Fruit fly (Drosophila melanogaster): Measurements from ENCODE around the gene CG33263.

DNA sequence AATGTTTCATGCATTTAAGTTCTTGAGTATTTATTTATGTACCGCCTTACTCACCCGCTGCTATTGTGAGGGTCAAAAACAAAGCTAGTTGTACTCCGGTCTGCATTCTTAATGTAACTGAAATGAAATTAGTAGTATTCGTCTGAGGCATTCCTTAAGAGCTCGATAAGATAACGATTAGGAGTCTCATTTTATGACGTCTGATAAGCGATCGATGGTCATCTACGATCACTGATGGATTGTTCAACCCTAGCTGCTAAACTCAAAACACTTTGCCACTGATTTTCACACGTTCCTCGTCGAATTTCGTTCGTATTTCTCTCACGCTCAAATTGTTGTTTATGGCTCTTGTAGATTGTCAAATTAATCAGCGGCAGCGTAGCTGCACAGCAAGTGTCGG lies 33.2 kb upstream of the CG33263 start, which contains the start of gene CG10116:
- TF ChIP-seq Sin3A (optimal IDR thresholded peaks at IDR 0.05) (no peak), psq (optimal IDR thresholded peaks at IDR 0.05) (no peak), insv (optimal IDR thresholded peaks at IDR 0.05) (no peak)

Measured in Kc167 (cell line).